Worm (Caenorhabditis elegans) whole organism, young adult: ENCODE measurements around the gene acs-4.

Experiments used
- B0336.3 ChIP-seq: fragments of 200-800 bp; sonication (Bioruptor generic); IDR thresholded peaks from 2 replicates; pipeline ENCODE4 v1.3.6; 2022; ENCODE audit warnings: missing genetic modification characterization, missing compliant biosample characterization
- F10E7.11 ChIP-seq: sonication (generic microtip); optimal IDR thresholded peaks from 2 replicates; lab custom pipeline; 2017; ENCODE audit warnings: mild to moderate bottlenecking, missing genetic modification characterization, moderate library complexity, missing compliant biosample characterization
- F22D6.2 ChIP-seq: sonication (generic microtip); optimal IDR thresholded peaks from 2 replicates; lab custom pipeline; 2016; ENCODE audit warnings: mild to moderate bottlenecking, missing genetic modification characterization, missing compliant biosample characterization
- F23B12.7 ChIP-seq: sonication (generic microtip); optimal IDR thresholded peaks from 2 replicates; lab custom pipeline; 2017; ENCODE audit warnings: missing genetic modification characterization, mild to moderate bottlenecking, missing compliant biosample characterization, antibody characterized with exemption, moderate library complexity; ENCODE audit not compliant: insufficient read depth
- F49E8.2 ChIP-seq: sonication (generic microtip); optimal IDR thresholded peaks from 3 replicates; lab custom pipeline; 2017; ENCODE audit warnings: missing genetic modification characterization, mild to moderate bottlenecking, missing compliant biosample characterization, antibody characterized with exemption, moderate library complexity; ENCODE audit not compliant: insufficient read depth
- K12H6.12 ChIP-seq: fragments of 200-800 bp; sonication (Bioruptor generic); optimal IDR thresholded peaks from 2 replicates; lab custom pipeline; 2018; ENCODE audit warnings: mild to moderate bottlenecking, missing genetic modification characterization, missing compliant biosample characterization
- Y95B8A.8 ChIP-seq: fragments of 200-800 bp; sonication (Bioruptor generic); IDR thresholded peaks from 2 replicates; pipeline ENCODE4 v1.3.6; 2022; ENCODE audit warnings: missing genetic modification reagents, missing genetic modification characterization, missing compliant biosample characterization
- akir-1 ChIP-seq: fragments of 200-800 bp; sonication (Bioruptor generic); optimal IDR thresholded peaks from 2 replicates; lab custom pipeline; 2018; ENCODE audit warnings: mild to moderate bottlenecking, missing genetic modification characterization, moderate library complexity, missing compliant biosample characterization
- ama-1 ChIP-seq, 3 experiments: fragments of 150-350 bp in 1 of 3; sonication (generic microtip) in 2 of 3; optimal IDR thresholded peaks; 2 replicates each; lab custom pipeline; 2014 to 2018; ENCODE audit warnings: missing biosample characterization in 2 of 3, missing genetic modification characterization in 2 of 3, missing genetic modification reagents in 2 of 3
- atf-7 ChIP-seq: sonication (generic microtip); optimal IDR thresholded peaks from 2 replicates; lab custom pipeline; 2017; ENCODE audit warnings: mild to moderate bottlenecking, missing genetic modification characterization, missing compliant biosample characterization
- athp-1 ChIP-seq: sonication (generic microtip); optimal IDR thresholded peaks from 2 replicates; lab custom pipeline; 2017; ENCODE audit warnings: mild to moderate bottlenecking, missing genetic modification characterization, missing compliant biosample characterization
- bed-1 ChIP-seq: fragments of 200-800 bp; sonication (Bioruptor generic); IDR thresholded peaks from 2 replicates; pipeline ENCODE4 v1.3.6; 2022; ENCODE audit warnings: missing genetic modification reagents, missing genetic modification characterization, missing compliant biosample characterization
- bed-2 ChIP-seq: fragments of 200-800 bp; sonication (Bioruptor generic); IDR thresholded peaks from 2 replicates; pipeline ENCODE4 v1.3.6; 2022; ENCODE audit warnings: missing genetic modification reagents, missing genetic modification characterization, missing compliant biosample characterization
- cebp-1 ChIP-seq, 2 experiments: fragments of 200-800 bp in 1 of 2; sonication (Bioruptor generic) in 1 of 2; sonication (generic microtip) in 1 of 2; IDR thresholded peaks in 1 of 2; optimal IDR thresholded peaks in 1 of 2; 2 replicates each; pipeline versions ENCODE4 v1.3.6 to Lab custom; 2017 to 2022; ENCODE audit warnings: missing compliant biosample characterization in 2 of 2, missing genetic modification characterization in 2 of 2, mild to moderate bottlenecking in 1 of 2, missing genetic modification reagents in 1 of 2, moderate library complexity in 1 of 2
- ceh-40 ChIP-seq: fragments of 200-800 bp; sonication (Bioruptor generic); IDR thresholded peaks from 2 replicates; pipeline ENCODE4 v1.3.6; 2022; ENCODE audit warnings: missing genetic modification characterization, missing compliant biosample characterization
- chd-7 ChIP-seq: sonication (generic microtip); optimal IDR thresholded peaks from 2 replicates; lab custom pipeline; 2016; ENCODE audit warnings: mild to moderate bottlenecking, missing genetic modification characterization, moderate library complexity, missing compliant biosample characterization
- die-1 ChIP-seq: sonication (generic microtip); optimal IDR thresholded peaks from 2 replicates; lab custom pipeline; 2016; ENCODE audit warnings: missing genotype, mild to moderate bottlenecking, missing genetic modification characterization, missing compliant biosample characterization
- dox-1 ChIP-seq: fragments of 200-800 bp; sonication (Bioruptor generic); IDR thresholded peaks from 2 replicates; pipeline ENCODE4 v1.3.6; 2022; ENCODE audit warnings: missing genetic modification reagents, missing genetic modification characterization, missing compliant biosample characterization
- dpff-1 ChIP-seq: sonication (generic microtip); optimal IDR thresholded peaks from 2 replicates; lab custom pipeline; 2017; ENCODE audit warnings: mild to moderate bottlenecking, missing genetic modification characterization, missing compliant biosample characterization
- ets-4 ChIP-seq: fragments of 200-800 bp; sonication (Bioruptor generic); optimal IDR thresholded peaks from 2 replicates; lab custom pipeline; 2018; ENCODE audit warnings: mild to moderate bottlenecking, missing genetic modification characterization, missing compliant biosample characterization
- him-1 ChIP-seq: sonication (generic microtip); optimal IDR thresholded peaks from 2 replicates; lab custom pipeline; 2016; ENCODE audit warnings: missing genotype, missing genetic modification reagents, missing genetic modification characterization, missing compliant biosample characterization
- hlh-26 ChIP-seq: fragments of 200-800 bp; sonication (Bioruptor generic); conservative IDR thresholded peaks from 2 replicates; pipeline ENCODE4 v1.3.6; 2022; ENCODE audit warnings: missing genetic modification reagents, missing genetic modification characterization, missing compliant biosample characterization
- hrde-1 ChIP-seq: sonication (generic microtip); optimal IDR thresholded peaks from 2 replicates; lab custom pipeline; 2016; ENCODE audit warnings: missing genetic modification characterization, mild to moderate bottlenecking, missing compliant biosample characterization, moderate library complexity, missing genotype, missing genetic modification reagents, borderline replicate concordance
- let-526 ChIP-seq: fragments of 200-800 bp; sonication (Bioruptor generic); IDR thresholded peaks from 2 replicates; pipeline ENCODE4 v1.3.6; 2022; ENCODE audit warnings: missing genetic modification reagents, missing genetic modification characterization, missing compliant biosample characterization
- lin-35 ChIP-seq, 3 experiments: fragments of 150-350 bp in 2 of 3; sonication (generic microtip) in 1 of 3; optimal IDR thresholded peaks; 2 replicates each; lab custom pipeline; 2014 to 2018; ENCODE audit warnings: missing biosample characterization in 3 of 3, missing genetic modification characterization in 3 of 3, missing genetic modification reagents in 3 of 3
- lin-54 ChIP-seq: fragments of 200-800 bp; sonication (Bioruptor generic); optimal IDR thresholded peaks from 2 replicates; lab custom pipeline; 2018; ENCODE audit warnings: mild to moderate bottlenecking, missing genetic modification characterization, missing compliant biosample characterization
- mcd-1 ChIP-seq: fragments of 200-800 bp; sonication (Bioruptor generic); IDR thresholded peaks from 2 replicates; pipeline ENCODE4 v1.3.6; 2022; ENCODE audit warnings: missing genetic modification reagents, missing genetic modification characterization, missing compliant biosample characterization
- mel-28 ChIP-seq: sonication (generic microtip); optimal IDR thresholded peaks from 2 replicates; lab custom pipeline; 2016; ENCODE audit warnings: borderline replicate concordance, mild to moderate bottlenecking, missing genetic modification characterization, missing compliant biosample characterization
- mes-4 ChIP-seq: sonication (generic microtip); optimal IDR thresholded peaks from 2 replicates; lab custom pipeline; 2016; ENCODE audit warnings: missing genotype, missing genetic modification characterization, missing compliant biosample characterization
- mxl-1 ChIP-seq: sonication (generic microtip); optimal IDR thresholded peaks from 2 replicates; lab custom pipeline; 2016; ENCODE audit warnings: missing genetic modification characterization, missing compliant biosample characterization
- nfya-2 ChIP-seq: fragments of 200-800 bp; sonication (Bioruptor generic); IDR thresholded peaks from 2 replicates; pipeline ENCODE4 v1.3.6; 2022; ENCODE audit warnings: missing genetic modification reagents, missing genetic modification characterization, missing compliant biosample characterization
- nfyb-1 ChIP-seq: fragments of 200-800 bp; sonication (Bioruptor generic); IDR thresholded peaks from 2 replicates; pipeline ENCODE4 v1.3.6; 2022; ENCODE audit warnings: missing genetic modification reagents, missing genetic modification characterization, missing compliant biosample characterization
- pha-4 ChIP-seq: fragments of 150-350 bp; sonication (generic microtip); optimal IDR thresholded peaks from 2 replicates; lab custom pipeline; 2014; ENCODE audit warnings: missing biosample characterization, missing genetic modification reagents, missing genetic modification characterization
- rec-8 ChIP-seq, 2 experiments: sonication (generic microtip); optimal IDR thresholded peaks; 2 replicates each; lab custom pipeline; 2016; ENCODE audit warnings: mild to moderate bottlenecking in 2 of 2, missing genetic modification characterization in 2 of 2, missing genetic modification reagents in 2 of 2, missing genotype in 2 of 2, missing biosample characterization in 1 of 2, missing compliant biosample characterization in 1 of 2, moderate library complexity in 1 of 2
- repo-1 ChIP-seq: sonication (generic microtip); optimal IDR thresholded peaks from 2 replicates; lab custom pipeline; 2017; ENCODE audit warnings: mild to moderate bottlenecking, missing genetic modification characterization, missing compliant biosample characterization
- rpc-1 ChIP-seq, 2 experiments: fragments of 150-350 bp in 1 of 2; sonication (generic microtip) in 1 of 2; optimal IDR thresholded peaks; 2 replicates each; lab custom pipeline; 2014 to 2018; ENCODE audit warnings: missing biosample characterization in 1 of 2, missing genetic modification characterization in 1 of 2, missing genetic modification reagents in 1 of 2, missing genotype in 1 of 2
- snpc-4 ChIP-seq, 5 experiments: fragments of 150-350 bp in 1 of 5; sonication (generic microtip) in 4 of 5; optimal IDR thresholded peaks; 2 replicates each; lab custom pipeline; 2014 to 2018; ENCODE audit warnings: missing genetic modification characterization in 5 of 5, missing biosample characterization in 3 of 5, antibody characterized with exemption in 2 of 5, mild to moderate bottlenecking in 2 of 5, missing compliant biosample characterization in 2 of 5, missing genotype in 2 of 5, moderate library complexity in 2 of 5, missing genetic modification reagents in 1 of 5
- somi-1 ChIP-seq: fragments of 200-800 bp; sonication (Bioruptor generic); optimal IDR thresholded peaks from 2 replicates; lab custom pipeline; 2018; ENCODE audit warnings: mild to moderate bottlenecking, missing genetic modification characterization, missing compliant biosample characterization
- tbp1 ChIP-seq: fragments of 200-800 bp; sonication (Bioruptor generic); optimal IDR thresholded peaks from 2 replicates; lab custom pipeline; 2018; ENCODE audit warnings: mild to moderate bottlenecking, missing genetic modification characterization, missing compliant biosample characterization
- tbx-9 ChIP-seq: sonication (generic microtip); optimal IDR thresholded peaks from 2 replicates; lab custom pipeline; 2016; ENCODE audit warnings: borderline replicate concordance, missing genetic modification characterization, inconsistent platforms, missing compliant biosample characterization
- tlf-1 ChIP-seq: fragments of 200-800 bp; sonication (Bioruptor generic); optimal IDR thresholded peaks from 2 replicates; lab custom pipeline; 2018; ENCODE audit warnings: mild to moderate bottlenecking, missing genetic modification characterization, missing compliant biosample characterization
- unc-130 ChIP-seq: sonication (generic microtip); optimal IDR thresholded peaks from 2 replicates; lab custom pipeline; 2016; ENCODE audit warnings: missing genetic modification reagents, missing genetic modification characterization, missing compliant biosample characterization
- ztf-18 ChIP-seq: sonication (generic microtip); optimal IDR thresholded peaks from 2 replicates; lab custom pipeline; 2016; ENCODE audit warnings: missing genotype, mild to moderate bottlenecking, missing genetic modification characterization, missing compliant biosample characterization
- ztf-26 ChIP-seq: sonication (generic microtip); optimal IDR thresholded peaks from 2 replicates; lab custom pipeline; 2017; ENCODE audit warnings: missing genetic modification characterization, missing compliant biosample characterization

Gene acs-4

DNA sequence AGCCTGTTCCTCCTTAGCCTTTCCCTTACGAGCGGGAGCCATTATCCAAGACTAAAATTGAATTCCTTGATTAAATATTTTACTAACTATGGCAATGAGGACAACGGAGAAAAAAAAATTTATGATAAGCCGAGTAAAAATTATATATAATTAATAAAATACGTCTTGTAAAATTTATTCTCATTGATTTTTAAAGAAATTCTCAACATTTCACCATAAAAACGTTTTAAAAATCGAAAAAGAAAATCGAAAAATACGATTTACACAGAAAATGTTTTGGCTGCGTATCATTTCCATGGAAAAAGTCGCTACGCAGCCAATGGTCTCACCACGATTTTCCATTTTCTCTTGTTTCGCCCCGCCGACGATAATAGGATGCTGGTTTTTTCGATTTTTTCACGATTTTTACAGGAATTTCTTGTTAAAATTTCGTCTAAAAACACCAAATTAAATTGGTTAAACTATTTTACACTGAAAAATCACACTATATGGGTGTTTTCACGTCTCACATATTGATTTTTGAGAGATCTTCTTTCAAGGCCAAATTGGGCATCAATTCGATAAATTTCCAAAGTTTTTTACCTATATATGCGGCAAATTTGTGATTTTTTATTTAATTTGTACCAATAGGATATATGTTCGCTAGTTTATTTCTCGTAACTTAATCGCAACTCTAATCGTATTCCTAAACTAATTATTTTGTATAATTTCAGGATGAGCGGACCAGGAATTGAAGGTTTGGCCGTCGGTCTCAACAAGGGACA is 12.1 kb downstream of the acs-4 start, which contains the start of the genes rps-14 and rpl-36 (continued):
- TF ChIP-seq nfya-2 (GFP tag; lab: Robert Waterston, UW) (no peak), mes-4 (tag; lab: Kevin White, UChicago) (no peak), somi-1 (GFP tag; lab: Kevin White, UChicago) (no peak), F22D6.2 (tag; lab: Kevin White, UChicago) (no peak), nfyb-1 (0 out of 2 replicates have a peak, but pooled peaks have one; percentile 47), ama-1 (optimal IDR thresholded peaks at IDR 0.05; lab: Kevin White, UChicago) (no peak), ama-1 (GFP tag; optimal IDR thresholded peaks at IDR 0.05; lab: Kevin White, UChicago) (no peak), let-526 (GFP tag; lab: Robert Waterston, UW) (no peak), die-1 (tag; lab: Kevin White, UChicago) (no peak), mcd-1 (GFP tag; lab: Robert Waterston, UW) (peak; percentile 84), cebp-1 (GFP tag; IDR thresholded peaks at IDR 0.05; lab: Robert Waterston, UW) (no peak), cebp-1 (tag; optimal IDR thresholded peaks at IDR 0.05; lab: Kevin White, UChicago) (peak; percentile 77), rpc-1 (optimal IDR thresholded peaks at IDR 0.05; lab: Kevin White, UChicago) (no peak), rpc-1 (tag; optimal IDR thresholded peaks at IDR 0.05; lab: Kevin White, UChicago) (no peak), unc-130 (GFP tag; lab: Kevin White, UChicago) (no peak), him-1 (tag; lab: Kevin White, UChicago) (peak; percentile 17), atf-7 (no peak), ets-4 (GFP tag; lab: Kevin White, UChicago) (no peak), tbx-9 (tag; lab: Kevin White, UChicago) (no peak), ceh-40 (GFP tag; lab: Robert Waterston, UW) (no peak), hlh-26 (GFP tag; lab: Robert Waterston, UW) (no peak), K12H6.12 (tag; lab: Kevin White, UChicago) (peak; percentile 47), athp-1 (tag; lab: Kevin White, UChicago) (no peak), rec-8 (tag; optimal IDR thresholded peaks at IDR 0.05; lab: Kevin White, UChicago) (no peak), F10E7.11 (tag; lab: Kevin White, UChicago) (no peak), Y95B8A.8 (no peak), chd-7 (tag; lab: Kevin White, UChicago) (no peak), mxl-1 (tag; lab: Kevin White, UChicago) (no peak), lin-54 (GFP tag; lab: Kevin White, UChicago) (peak; percentile 81), tbp1 (GFP tag; lab: Kevin White, UChicago) (peak; percentile 62), mel-28 (tag; lab: Kevin White, UChicago) (no peak), bed-2 (GFP tag; lab: Robert Waterston, UW) (no peak), ztf-26 (tag; lab: Kevin White, UChicago) (peak; percentile 32), F23B12.7 (tag; lab: Kevin White, UChicago) (peak; percentile 96)

DNA sequence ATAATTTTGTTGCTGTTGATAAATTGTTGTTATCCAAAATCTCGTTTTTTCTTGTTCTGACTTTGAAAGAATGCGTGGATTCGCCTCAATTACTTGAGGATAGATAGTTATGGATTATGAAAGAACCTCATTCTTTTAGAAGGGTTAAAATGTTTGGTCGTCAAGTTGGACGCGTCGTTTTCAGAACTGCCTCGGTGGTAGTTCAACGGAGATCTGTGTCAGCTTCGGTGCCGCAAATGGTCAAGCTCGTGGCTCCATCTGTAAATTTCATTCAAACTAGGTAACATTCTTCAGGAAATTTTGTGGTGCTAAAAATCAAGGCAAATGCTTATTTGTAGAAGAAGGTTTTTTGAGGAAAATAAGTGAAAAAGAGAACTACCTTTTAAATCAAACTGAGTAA is 13.0 kb downstream of the acs-4 start, which contains the start of gene ndab-2:
ndab-2 (plus strand) TSS at position 140 of the 400 bp plus-strand sequence.
- TF ChIP-seq hlh-26 (GFP tag; lab: Robert Waterston, UW) (no peak), ztf-18 (tag; lab: Kevin White, UChicago) (peak; percentile 13), pha-4 (tag; lab: Kevin White, UChicago) (no peak), dpff-1 (peak; percentile 19), nfyb-1 (0 out of 2 replicates have a peak, but pooled peaks have one; percentile 43), dox-1 (GFP tag; lab: Robert Waterston, UW) (0 out of 2 replicates have a peak, but pooled peaks have one; percentile 52), bed-1 (GFP tag; lab: Robert Waterston, UW) (no peak), akir-1 (no peak), repo-1 (tag; lab: Kevin White, UChicago) (peak; percentile 52), hrde-1 (tag; lab: Kevin White, UChicago) (peak; percentile 71), snpc-4 (GFP tag; optimal IDR thresholded peaks at IDR 0.05; lab: Kevin White, UChicago) (no peak), snpc-4 (tag; optimal IDR thresholded peaks at IDR 0.05; lab: Kevin White, UChicago) (peak in 1 of 4 experiments; percentile 5), F49E8.2 (tag; lab: Kevin White, UChicago) (peak; percentile 26), lin-35 (GFP tag; optimal IDR thresholded peaks at IDR 0.05; lab: Kevin White, UChicago) (no peak), ceh-40 (GFP tag; lab: Robert Waterston, UW) (no peak), tlf-1 (GFP tag; lab: Kevin White, UChicago) (peak; percentile 60), B0336.3 (GFP tag; lab: Robert Waterston, UW) (peak; percentile 88)
